Fruit fly (Drosophila melanogaster) whole organism, pupa: ENCODE results near the gene UQCR-6.4L.

Experiments
- CG34367 ChIP-seq: fragments of 200-800 bp; sonication (Bioruptor generic); optimal IDR thresholded peaks from 2 replicates; lab custom pipeline; 2018; ENCODE audit warnings: missing biosample characterization, mild to moderate bottlenecking, missing genetic modification characterization
- CG4496 ChIP-seq: fragments of 200-800 bp; sonication (Bioruptor generic); IDR thresholded peaks from 3 replicates; pipeline ENCODE4 v1.3.6; 2022; ENCODE audit warnings: missing biosample characterization, missing genetic modification characterization
- CG8159 ChIP-seq: fragments of 200-800 bp; sonication (Bioruptor generic); optimal IDR thresholded peaks from 3 replicates; lab custom pipeline; 2018; ENCODE audit warnings: missing biosample characterization, mild to moderate bottlenecking, missing genetic modification characterization, moderate library complexity

- TF ChIP-seq CG34367 (tag; lab: Kevin White, UChicago) (no peak), CG4496 (GFP tag; lab: Robert Waterston, UW) (no peak), CG8159 (tag; lab: Kevin White, UChicago) (no peak)
Observed at dm6 chr3L:16545511-16545910, 21.0 kb upstream of the UQCR-6.4L start, which contains the start of gene CG13033.
